Worm (Caenorhabditis elegans) whole organism, L1 larva: ENCODE results near the gene srx-134.

Experiments used
- C16A3.4 ChIP-seq: fragments of 150-350 bp; optimal IDR thresholded peaks from 2 replicates; lab custom pipeline; 2014; ENCODE audit warnings: missing biosample characterization, missing genetic modification characterization
- C34B4.2 ChIP-seq: sonication (generic microtip); optimal IDR thresholded peaks from 2 replicates; lab custom pipeline; 2017; ENCODE audit warnings: mild to moderate bottlenecking, missing genetic modification characterization, missing compliant biosample characterization
- F16B12.6 ChIP-seq: fragments of 150-350 bp; optimal IDR thresholded peaks from 2 replicates; lab custom pipeline; 2014; ENCODE audit warnings: missing biosample characterization, missing genetic modification characterization
- ama-1 ChIP-seq: fragments of 150-350 bp; optimal IDR thresholded peaks from 2 replicates; lab custom pipeline; 2014
- egl-27 ChIP-seq, 2 experiments: fragments of 150-350 bp in 1 of 2; sonication (generic microtip); optimal IDR thresholded peaks; 3 replicates each; lab custom pipeline; 2017 to 2018; ENCODE audit warnings: missing biosample characterization in 2 of 2, missing genetic modification characterization in 2 of 2, missing genetic modification reagents in 2 of 2
- elt-3 ChIP-seq, 6 experiments: fragments of 150-350 bp in 1 of 6; sonication (generic microtip); optimal IDR thresholded peaks; 2 replicates each; lab custom pipeline; 2017 to 2018; ENCODE audit warnings: missing biosample characterization in 6 of 6, missing genetic modification characterization in 6 of 6, inconsistent platforms in 1 of 6
- fos-1 ChIP-seq: fragments of 150-350 bp; optimal IDR thresholded peaks from 2 replicates; lab custom pipeline; 2014; ENCODE audit warnings: missing biosample characterization, missing genetic modification characterization
- lsy-2 ChIP-seq, 2 experiments: fragments of 150-350 bp; optimal IDR thresholded peaks; 2 replicates each; lab custom pipeline; 2014; ENCODE audit warnings: missing biosample characterization in 2 of 2, missing genetic modification characterization in 2 of 2
- nhr-11 ChIP-seq: fragments of 150-350 bp; optimal IDR thresholded peaks from 2 replicates; lab custom pipeline; 2014; ENCODE audit warnings: missing biosample characterization, missing genetic modification characterization
- nhr-12 ChIP-seq: sonication (generic microtip); optimal IDR thresholded peaks from 2 replicates; lab custom pipeline; 2017; ENCODE audit warnings: missing biosample characterization, missing genetic modification characterization
- nhr-237 ChIP-seq: fragments of 150-350 bp; optimal IDR thresholded peaks from 2 replicates; lab custom pipeline; 2014; ENCODE audit warnings: missing biosample characterization, missing genetic modification characterization
- pqm-1 ChIP-seq: sonication (generic microtip); optimal IDR thresholded peaks from 3 replicates; lab custom pipeline; 2017; ENCODE audit warnings: missing biosample characterization, missing genetic modification characterization
- xbp-1 ChIP-seq: sonication (generic microtip); optimal IDR thresholded peaks from 2 replicates; lab custom pipeline; 2016; ENCODE audit warnings: missing genetic modification characterization, missing compliant biosample characterization
- zip-4 ChIP-seq: fragments of 200-800 bp; sonication (Bioruptor generic); optimal IDR thresholded peaks from 2 replicates; lab custom pipeline; 2018; ENCODE audit warnings: mild to moderate bottlenecking, missing genetic modification characterization, moderate library complexity, missing compliant biosample characterization

DNA sequence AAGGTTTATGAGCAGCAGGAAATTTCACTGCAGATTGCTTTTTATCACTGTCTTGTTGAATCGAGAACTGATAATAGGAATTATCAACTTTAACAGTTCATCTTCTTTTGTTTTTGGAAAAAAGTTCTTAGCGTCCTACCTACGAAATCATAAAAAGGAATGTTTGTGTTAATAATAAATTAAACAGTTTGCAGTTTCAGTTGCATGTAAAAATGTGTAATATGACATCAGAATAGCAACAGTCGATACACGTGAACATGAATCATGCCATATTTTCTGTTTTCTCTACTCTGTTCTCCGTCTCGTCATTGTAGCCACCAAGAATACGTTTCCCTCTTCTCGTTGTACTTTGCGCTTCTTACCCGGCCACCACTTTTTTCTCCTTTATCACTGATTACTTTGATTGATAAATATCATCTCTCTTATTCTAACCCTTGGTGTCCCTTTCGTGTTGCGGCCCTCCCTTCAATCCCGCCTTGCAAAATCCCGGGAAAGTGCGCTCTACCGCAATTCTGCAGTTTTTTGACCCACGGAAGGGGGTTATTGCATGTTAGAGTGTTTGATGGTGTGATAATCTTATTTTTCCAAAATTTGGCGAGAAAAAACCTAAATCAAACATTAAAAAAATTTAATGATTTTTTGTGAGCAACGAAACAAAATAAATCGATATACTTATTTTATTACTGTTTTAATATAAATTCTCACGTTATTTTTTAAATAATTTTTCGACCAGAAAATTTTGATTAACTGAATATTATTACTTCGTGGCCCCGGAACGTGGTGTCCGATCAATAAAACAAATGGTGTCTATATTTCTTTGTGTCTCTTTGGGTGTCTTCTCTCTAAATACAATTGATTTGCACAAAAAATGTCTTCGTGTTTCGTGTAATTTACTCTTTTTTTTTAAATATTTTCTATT is 36.4 kb upstream of the srx-134 start, which contains the start of gene sptl-3:
- TF ChIP-seq C34B4.2 (tag; lab: Kevin White, UChicago) (no peak), lsy-2 (tag; optimal IDR thresholded peaks at IDR 0.05; lab: Kevin White, UChicago) (peak in 1 of 2 experiments; percentile 42), elt-3 (tag; optimal IDR thresholded peaks at IDR 0.05; lab: Kevin White, UChicago) (peak in 2 of 6 experiments; percentile 49 to 81), nhr-237 (no peak), fos-1 (tag; lab: Kevin White, UChicago) (no peak), zip-4 (GFP tag; lab: Kevin White, UChicago) (no peak), F16B12.6 (no peak), pqm-1 (no peak), nhr-12 (no peak), xbp-1 (tag; lab: Kevin White, UChicago) (no peak), C16A3.4 (peak; percentile 20), ama-1 (no peak), egl-27 (tag; optimal IDR thresholded peaks at IDR 0.05; lab: Kevin White, UChicago) (no peak), nhr-11 (no peak)
